Fruit fly (Drosophila melanogaster) whole organism, embryonic: ENCODE results near the gene fry.

ENCODE experiments used
- Abd-B ChIP-seq: fragments of 200-800 bp; sonication (Bioruptor generic); optimal IDR thresholded peaks from 2 replicates; lab custom pipeline; 2018; ENCODE audit warnings: missing biosample characterization, mild to moderate bottlenecking, missing genetic modification characterization, moderate library complexity
- Aef1 ChIP-seq: fragments of 200-800 bp; sonication (Bioruptor generic); IDR thresholded peaks from 3 replicates; pipeline ENCODE4 v1.3.6; 2022; ENCODE audit warnings: missing biosample characterization, missing genetic modification characterization
- C15 ChIP-seq: fragments of 200-800 bp; sonication (Bioruptor generic); IDR thresholded peaks from 3 replicates; pipeline ENCODE4 v1.3.6; 2022; ENCODE audit warnings: missing biosample characterization, missing genetic modification characterization
- CG10979 ChIP-seq: fragments of 200-800 bp; sonication (Bioruptor generic); optimal IDR thresholded peaks from 2 replicates; lab custom pipeline; 2018; ENCODE audit warnings: missing biosample characterization, mild to moderate bottlenecking, missing genetic modification characterization, moderate library complexity
- CG11247 ChIP-seq: fragments of 200-800 bp; sonication (Bioruptor generic); IDR thresholded peaks from 2 replicates; pipeline ENCODE4 v1.3.6; 2022; ENCODE audit warnings: missing biosample characterization, missing genetic modification characterization
- CG11398 ChIP-seq: fragments of 200-800 bp; sonication (Bioruptor generic); optimal IDR thresholded peaks from 2 replicates; lab custom pipeline; 2016; ENCODE audit warnings: missing biosample characterization, missing genetic modification characterization
- CG11560 ChIP-seq: fragments of 200-800 bp; sonication (Bioruptor generic); IDR thresholded peaks from 3 replicates; pipeline ENCODE4 v1.3.6; 2022; ENCODE audit warnings: missing biosample characterization, missing genetic modification characterization
- CG12219 ChIP-seq: fragments of 200-800 bp; sonication (Bioruptor generic); optimal IDR thresholded peaks from 3 replicates; lab custom pipeline; 2018; ENCODE audit warnings: missing biosample characterization, mild to moderate bottlenecking, missing genetic modification characterization
- CG13624 ChIP-seq: fragments of 200-800 bp; sonication (Bioruptor generic); optimal IDR thresholded peaks from 2 replicates; lab custom pipeline; 2016; ENCODE audit warnings: missing biosample characterization, missing genetic modification characterization
- CG15601 ChIP-seq: fragments of 200-800 bp; sonication (Bioruptor generic); optimal IDR thresholded peaks from 3 replicates; lab custom pipeline; 2019; ENCODE audit warnings: missing biosample characterization, mild to moderate bottlenecking, missing genetic modification characterization, moderate library complexity
- CG16779 ChIP-seq: fragments of 200-800 bp; sonication (Bioruptor generic); IDR thresholded peaks from 2 replicates; pipeline ENCODE4 v1.3.6; 2022; ENCODE audit warnings: missing biosample characterization, missing genetic modification characterization
- CG17186 ChIP-seq: fragments of 200-800 bp; sonication (Bioruptor generic); optimal IDR thresholded peaks from 3 replicates; lab custom pipeline; 2017; ENCODE audit warnings: missing biosample characterization, missing genetic modification reagents, missing genetic modification characterization
- CG17568 ChIP-seq: fragments of 200-800 bp; sonication (Bioruptor generic); optimal IDR thresholded peaks from 2 replicates; lab custom pipeline; 2018; ENCODE audit warnings: missing biosample characterization, mild to moderate bottlenecking, missing genetic modification characterization, moderate library complexity
- CG1792 ChIP-seq: fragments of 200-800 bp; sonication (Bioruptor generic); optimal IDR thresholded peaks from 2 replicates; lab custom pipeline; 2016; ENCODE audit warnings: missing biosample characterization, missing genetic modification characterization
- CG2202 ChIP-seq: fragments of 200-800 bp; sonication (Bioruptor generic); optimal IDR thresholded peaks from 2 replicates; lab custom pipeline; 2018; ENCODE audit warnings: missing biosample characterization, mild to moderate bottlenecking, missing genetic modification characterization
- CG4328 ChIP-seq: fragments of 200-800 bp; sonication (Bioruptor generic); optimal IDR thresholded peaks from 3 replicates; lab custom pipeline; 2017; ENCODE audit warnings: missing biosample characterization, missing genetic modification reagents, missing genetic modification characterization
- CG4360 ChIP-seq: fragments of 200-800 bp; sonication (Bioruptor generic); IDR thresholded peaks from 2 replicates; pipeline ENCODE4 v1.3.6; 2022; ENCODE audit warnings: missing biosample characterization, missing genetic modification characterization
- CG6683 ChIP-seq: fragments of 200-800 bp; sonication (Bioruptor generic); optimal IDR thresholded peaks from 2 replicates; lab custom pipeline; 2017; ENCODE audit warnings: missing biosample characterization, mild to moderate bottlenecking, missing genetic modification characterization, missing genetic modification reagents
- Hmx ChIP-seq: fragments of 200-800 bp; sonication (Bioruptor generic); optimal IDR thresholded peaks from 2 replicates; lab custom pipeline; 2016; ENCODE audit warnings: missing biosample characterization, missing genetic modification characterization
- Hr78 ChIP-seq, 2 experiments: fragments of 200-800 bp in 1 of 2; fragments of >200 bp in 1 of 2; sonication (Bioruptor generic) in 1 of 2; optimal IDR thresholded peaks; 2 replicates each; lab custom pipeline; 2017 to 2019; ENCODE audit warnings: missing biosample characterization in 2 of 2, missing genetic modification characterization in 2 of 2, mild to moderate bottlenecking in 1 of 2, moderate library complexity in 1 of 2
- Lim3 ChIP-seq: fragments of 200-800 bp; sonication (Bioruptor generic); IDR thresholded peaks from 2 replicates; pipeline ENCODE4 v1.3.6; 2022; ENCODE audit warnings: missing biosample characterization, missing genetic modification characterization
- NFAT ChIP-seq: fragments of 200-800 bp; sonication (Bioruptor generic); IDR thresholded peaks from 2 replicates; pipeline ENCODE4 v1.3.6; 2022; ENCODE audit warnings: missing biosample characterization, missing genetic modification characterization
- NfI ChIP-seq: fragments of 200-800 bp; sonication (Bioruptor generic); optimal IDR thresholded peaks from 3 replicates; lab custom pipeline; 2018; ENCODE audit warnings: missing biosample characterization, mild to moderate bottlenecking, missing genetic modification characterization, moderate library complexity
- Oli ChIP-seq: fragments of 200-800 bp; sonication (Bioruptor generic); optimal IDR thresholded peaks from 2 replicates; lab custom pipeline; 2018; ENCODE audit warnings: missing biosample characterization, mild to moderate bottlenecking, missing genetic modification characterization, moderate library complexity
- Taf1 ChIP-seq: fragments of 200-800 bp; sonication (Bioruptor generic); IDR thresholded peaks from 2 replicates; pipeline ENCODE4 v1.3.6; 2022; ENCODE audit warnings: missing biosample characterization, missing genetic modification characterization
- ara ChIP-seq: fragments of 200-800 bp; sonication (Bioruptor generic); IDR thresholded peaks from 2 replicates; pipeline ENCODE4 v1.3.6; 2022; ENCODE audit warnings: missing biosample characterization, missing genetic modification characterization
- ase ChIP-seq: fragments of 200-800 bp; sonication (Bioruptor generic); IDR thresholded peaks from 3 replicates; pipeline ENCODE4 v1.3.6; 2022; ENCODE audit warnings: missing biosample characterization, missing genetic modification characterization
- chinmo ChIP-seq: fragments of 200-800 bp; sonication (Bioruptor generic); IDR thresholded peaks from 4 replicates; pipeline ENCODE4 v1.3.6; 2022; ENCODE audit warnings: missing biosample characterization, missing genetic modification characterization; ENCODE audit not compliant: partially characterized antibody
- danr ChIP-seq: fragments of 200-800 bp; sonication (Bioruptor generic); IDR thresholded peaks from 2 replicates; pipeline ENCODE4 v1.3.6; 2022; ENCODE audit warnings: missing biosample characterization, missing genetic modification characterization
- dati ChIP-seq: fragments of 200-800 bp; sonication (Bioruptor generic); IDR thresholded peaks from 2 replicates; pipeline ENCODE4 v1.3.6; 2022; ENCODE audit warnings: missing biosample characterization, missing genetic modification characterization
- dm ChIP-seq: fragments of 200-800 bp; sonication (Bioruptor generic); optimal IDR thresholded peaks from 3 replicates; lab custom pipeline; 2016; ENCODE audit warnings: missing biosample characterization, missing genetic modification characterization
- dpn ChIP-seq, 2 experiments: fragments of 200-800 bp; sonication (Bioruptor generic); optimal IDR thresholded peaks; 3 replicates each; lab custom pipeline; 2016; ENCODE audit warnings: missing biosample characterization in 2 of 2, missing genetic modification characterization in 2 of 2
- gcm ChIP-seq: fragments of 200-800 bp; sonication (Bioruptor generic); optimal IDR thresholded peaks from 2 replicates; lab custom pipeline; 2019; ENCODE audit warnings: missing biosample characterization, mild to moderate bottlenecking, missing genetic modification characterization, moderate library complexity
- gro ChIP-seq: fragments of 200-800 bp; sonication (Bioruptor generic); optimal IDR thresholded peaks from 2 replicates; lab custom pipeline; 2016; ENCODE audit warnings: missing biosample characterization, missing genetic modification characterization
- hth ChIP-seq: fragments of >200 bp; optimal IDR thresholded peaks from 2 replicates; lab custom pipeline; 2017; ENCODE audit warnings: inconsistent platforms
- insv ChIP-seq, 2 experiments: fragments of 200-800 bp; sonication (Bioruptor generic); optimal IDR thresholded peaks; 3 replicates each; lab custom pipeline; 2016 to 2018; ENCODE audit warnings: missing biosample characterization in 2 of 2, missing genetic modification characterization in 2 of 2
- jigr1 ChIP-seq: fragments of 200-800 bp; sonication (Bioruptor generic); IDR thresholded peaks from 3 replicates; pipeline ENCODE4 v1.3.6; 2022; ENCODE audit warnings: missing biosample characterization, missing genetic modification characterization
- jing ChIP-seq: fragments of 200-800 bp; sonication (Bioruptor generic); optimal IDR thresholded peaks from 2 replicates; lab custom pipeline; 2018; ENCODE audit warnings: missing biosample characterization, mild to moderate bottlenecking, missing genetic modification characterization
- ken ChIP-seq: fragments of 200-800 bp; sonication (Bioruptor generic); IDR thresholded peaks from 3 replicates; pipeline ENCODE4 v1.3.6; 2022; ENCODE audit warnings: missing biosample characterization, missing genetic modification characterization
- knrl ChIP-seq: fragments of 200-800 bp; sonication (Bioruptor generic); IDR thresholded peaks from 3 replicates; pipeline ENCODE4 v1.3.6; 2022; ENCODE audit warnings: missing biosample characterization, missing genetic modification characterization; ENCODE audit not compliant: partially characterized antibody
- mam ChIP-seq: fragments of 200-800 bp; sonication (Bioruptor generic); optimal IDR thresholded peaks from 3 replicates; lab custom pipeline; 2016; ENCODE audit warnings: missing biosample characterization, missing genetic modification characterization
- oc ChIP-seq: fragments of 200-800 bp; sonication (Bioruptor generic); optimal IDR thresholded peaks from 2 replicates; lab custom pipeline; 2018; ENCODE audit warnings: missing biosample characterization, mild to moderate bottlenecking, missing genetic modification characterization, moderate library complexity
- pan ChIP-seq, 4 experiments: fragments of >200 bp in 3 of 4; fragments of 200-800 bp in 1 of 4; sonication (Bioruptor generic) in 1 of 4; optimal IDR thresholded peaks in 3 of 4; IDR thresholded peaks in 1 of 4; 2 replicates each; pipeline versions ENCODE4 v1.3.6 to Lab custom; 2017 to 2022; ENCODE audit warnings: missing biosample characterization in 2 of 4, missing genetic modification characterization in 2 of 4, mixed read lengths in 1 of 4
- scrt ChIP-seq: fragments of 200-800 bp; sonication (Bioruptor generic); optimal IDR thresholded peaks from 2 replicates; lab custom pipeline; 2018; ENCODE audit warnings: missing biosample characterization, mild to moderate bottlenecking, missing genetic modification characterization, moderate library complexity
- sd ChIP-seq: fragments of 200-800 bp; sonication (Bioruptor generic); optimal IDR thresholded peaks from 3 replicates; lab custom pipeline; 2018; ENCODE audit warnings: missing biosample characterization, mild to moderate bottlenecking, missing genetic modification characterization, moderate library complexity
- ssp ChIP-seq: fragments of 200-800 bp; sonication (Bioruptor generic); IDR thresholded peaks from 2 replicates; pipeline ENCODE4 v1.3.6; 2022; ENCODE audit warnings: missing biosample characterization, missing genetic modification characterization
- sug ChIP-seq: fragments of 200-800 bp; optimal IDR thresholded peaks from 2 replicates; lab custom pipeline; 2019; ENCODE audit warnings: missing biosample characterization, mild to moderate bottlenecking, missing genetic modification characterization, moderate library complexity
- tap ChIP-seq: fragments of 200-800 bp; optimal IDR thresholded peaks from 3 replicates; lab custom pipeline; 2019; ENCODE audit warnings: missing biosample characterization, mild to moderate bottlenecking, missing genetic modification characterization, moderate library complexity
- tin ChIP-seq: fragments of 200-800 bp; sonication (Bioruptor generic); optimal IDR thresholded peaks from 3 replicates; lab custom pipeline; 2016; ENCODE audit warnings: missing biosample characterization, missing genetic modification characterization
- wdn ChIP-seq: fragments of 200-800 bp; sonication (Bioruptor generic); IDR thresholded peaks from 2 replicates; pipeline ENCODE4 v1.3.6; 2022; ENCODE audit warnings: missing biosample characterization, missing genetic modification characterization
- yki ChIP-seq: fragments of >200 bp; optimal IDR thresholded peaks from 3 replicates; lab custom pipeline; 2018

Gene fry

dm6 chr3L:9678007-9678497, 851 bp downstream of the fry start (continued):
- TF ChIP-seq ken (GFP tag; lab: Robert Waterston, UW) (no peak), CG13624 (no peak), knrl (0 out of 3 replicates have a peak, but pooled peaks have one; percentile 20), mam (GFP tag; lab: Kevin White, UChicago) (no peak), Oli (tag; lab: Kevin White, UChicago) (no peak), Aef1 (GFP tag; lab: Robert Waterston, UW) (no peak), Hr78 (GFP tag; optimal IDR thresholded peaks at IDR 0.05; lab: Kevin White, UChicago) (no peak), Lim3 (GFP tag; lab: Robert Waterston, UW) (no peak), tin (no peak), jing (GFP tag; lab: Kevin White, UChicago) (no peak), CG4360 (GFP tag; lab: Robert Waterston, UW) (no peak), hth (lab: Kevin White, UChicago) (no peak), jigr1 (GFP tag; lab: Robert Waterston, UW) (no peak), CG2202 (tag; lab: Kevin White, UChicago) (no peak), CG17568 (GFP tag; lab: Kevin White, UChicago) (no peak), NfI (peak; percentile 3), yki (lab: Kevin White, UChicago) (no peak), CG11560 (tag; lab: Robert Waterston, UW) (no peak), Hmx (GFP tag; lab: Kevin White, UChicago) (no peak), NFAT (GFP tag; lab: Robert Waterston, UW) (no peak), CG16779 (GFP tag; lab: Robert Waterston, UW) (no peak), CG11398 (GFP tag; lab: Kevin White, UChicago) (no peak), dm (no peak), chinmo (GFP tag; lab: Robert Waterston, UW) (no peak; the same call in 3 of the 4 replicates), wdn (GFP tag; lab: Robert Waterston, UW) (no peak), dpn (GFP tag; optimal IDR thresholded peaks at IDR 0.05; lab: Kevin White, UChicago) (no peak), Abd-B (GFP tag; lab: Kevin White, UChicago) (no peak), ara (GFP tag; lab: Robert Waterston, UW) (no peak), Taf1 (GFP tag; lab: Robert Waterston, UW) (no peak), gcm (GFP tag; lab: Kevin White, UChicago) (peak; percentile 21), pan (optimal IDR thresholded peaks at IDR 0.05; lab: Kevin White, UChicago) (no peak), pan (GFP tag; optimal IDR thresholded peaks at IDR 0.05 in 1 of 2, IDR thresholded peaks at IDR 0.05 in 1 of 2) (no peak), CG17186 (GFP tag; lab: Kevin White, UChicago) (no peak), CG12219 (no peak), CG15601 (tag; lab: Kevin White, UChicago) (peak; percentile 15), ase (GFP tag; lab: Robert Waterston, UW) (no peak), CG10979 (tag; lab: Kevin White, UChicago) (peak; percentile 27), CG6683 (GFP tag; lab: Kevin White, UChicago) (no peak), dati (no peak), danr (GFP tag; lab: Robert Waterston, UW) (no peak), oc (no peak), gro (GFP tag; lab: Kevin White, UChicago) (peak; percentile 14), tap (tag; lab: Kevin White, UChicago) (peak; percentile 2), CG1792 (GFP tag; lab: Kevin White, UChicago) (no peak), CG11247 (GFP tag; lab: Robert Waterston, UW) (no peak), scrt (no peak), insv (GFP tag; optimal IDR thresholded peaks at IDR 0.05; lab: Kevin White, UChicago) (no peak), sd (tag; lab: Kevin White, UChicago) (peak; percentile 20), CG4328 (GFP tag; lab: Kevin White, UChicago) (no peak), sug (tag; lab: Kevin White, UChicago) (no peak), ssp (GFP tag; lab: Robert Waterston, UW) (no peak), C15 (GFP tag; lab: Robert Waterston, UW) (no peak)
